Worm (Caenorhabditis elegans) whole organism, mixed stage, embryonic: ENCODE measurements around the gene nstp-4.

Experiments
- M03D4.4 ChIP-seq: sonication (generic microtip); optimal IDR thresholded peaks from 2 replicates; lab custom pipeline; 2017; ENCODE audit warnings: mild to moderate bottlenecking, missing genetic modification characterization, missing compliant biosample characterization
- bed-3 ChIP-seq: fragments of 200-800 bp; sonication (Bioruptor generic); optimal IDR thresholded peaks from 3 replicates; lab custom pipeline; 2018; ENCODE audit warnings: mild to moderate bottlenecking, missing genetic modification characterization, moderate library complexity, missing compliant biosample characterization
- ceh-39 ChIP-seq: fragments of 150-350 bp; optimal IDR thresholded peaks from 2 replicates; lab custom pipeline; 2014; ENCODE audit warnings: missing biosample characterization, missing genetic modification characterization
- ceh-43 ChIP-seq: fragments of 200-800 bp; sonication (Bioruptor generic); optimal IDR thresholded peaks from 2 replicates; lab custom pipeline; 2018; ENCODE audit warnings: mild to moderate bottlenecking, missing genetic modification characterization, moderate library complexity, missing compliant biosample characterization
- ces-1 ChIP-seq: fragments of 150-350 bp; optimal IDR thresholded peaks from 2 replicates; lab custom pipeline; 2014; ENCODE audit warnings: missing biosample characterization, missing genetic modification reagents, missing genetic modification characterization
- elt-1 ChIP-seq: sonication (generic microtip); optimal IDR thresholded peaks from 2 replicates; lab custom pipeline; 2017; ENCODE audit warnings: missing genetic modification characterization, mild to moderate bottlenecking, missing compliant biosample characterization, antibody characterized with exemption, moderate library complexity, borderline replicate concordance; ENCODE audit not compliant: insufficient read depth
- flh-1 ChIP-seq: fragments of 200-800 bp; sonication (Bioruptor generic); optimal IDR thresholded peaks from 2 replicates; lab custom pipeline; 2018; ENCODE audit warnings: mild to moderate bottlenecking, missing genetic modification characterization, moderate library complexity, missing compliant biosample characterization
- ham-2 ChIP-seq: fragments of 200-800 bp; sonication (Bioruptor generic); optimal IDR thresholded peaks from 2 replicates; lab custom pipeline; 2018; ENCODE audit warnings: mild to moderate bottlenecking, missing genetic modification characterization, missing compliant biosample characterization
- lin-13 ChIP-seq: fragments of 150-350 bp; optimal IDR thresholded peaks from 2 replicates; lab custom pipeline; 2014; ENCODE audit warnings: missing biosample characterization, missing genetic modification characterization
- lin-32 ChIP-seq: fragments of 200-800 bp; sonication (Bioruptor generic); optimal IDR thresholded peaks from 2 replicates; lab custom pipeline; 2018; ENCODE audit warnings: mild to moderate bottlenecking, missing genetic modification characterization, missing compliant biosample characterization
- mab-5 ChIP-seq: fragments of 150-350 bp; optimal IDR thresholded peaks from 2 replicates; lab custom pipeline; 2014; ENCODE audit warnings: missing biosample characterization, missing genetic modification characterization
- mep-1 ChIP-seq: fragments of 150-350 bp; optimal IDR thresholded peaks from 2 replicates; lab custom pipeline; 2017; ENCODE audit warnings: missing biosample characterization, missing genetic modification reagents, missing genetic modification characterization, inconsistent platforms
- mls-2 ChIP-seq: sonication (generic microtip); optimal IDR thresholded peaks from 2 replicates; lab custom pipeline; 2016; ENCODE audit warnings: mild to moderate bottlenecking, missing genetic modification characterization, moderate library complexity, missing compliant biosample characterization
- nhr-12 ChIP-seq: fragments of 150-350 bp; optimal IDR thresholded peaks from 2 replicates; lab custom pipeline; 2014; ENCODE audit warnings: missing biosample characterization, missing genetic modification characterization
- nhr-2 ChIP-seq: fragments of 150-350 bp; optimal IDR thresholded peaks from 2 replicates; lab custom pipeline; 2014; ENCODE audit warnings: missing biosample characterization, missing genetic modification characterization
- nhr-237 ChIP-seq: fragments of 150-350 bp; optimal IDR thresholded peaks from 2 replicates; lab custom pipeline; 2014; ENCODE audit warnings: missing biosample characterization, missing genetic modification characterization
- nhr-76 ChIP-seq: sonication (generic microtip); optimal IDR thresholded peaks from 2 replicates; lab custom pipeline; 2017; ENCODE audit warnings: missing biosample characterization, missing genetic modification characterization
- pha-4 ChIP-seq: fragments of 150-350 bp; optimal IDR thresholded peaks from 2 replicates; lab custom pipeline; 2018; ENCODE audit warnings: missing biosample characterization, missing genetic modification reagents, missing genetic modification characterization
- sem-2 ChIP-seq: fragments of 200-800 bp; sonication (Bioruptor generic); optimal IDR thresholded peaks from 2 replicates; lab custom pipeline; 2018; ENCODE audit warnings: mild to moderate bottlenecking, missing genetic modification characterization, missing compliant biosample characterization
- snpc-4 ChIP-seq: fragments of 150-350 bp; optimal IDR thresholded peaks from 2 replicates; lab custom pipeline; 2014; ENCODE audit warnings: missing biosample characterization, missing genetic modification characterization
- sptf-1 ChIP-seq: sonication (generic microtip); optimal IDR thresholded peaks from 2 replicates; lab custom pipeline; 2017; ENCODE audit warnings: mild to moderate bottlenecking, missing genetic modification characterization, moderate library complexity, missing compliant biosample characterization
- tbx-8 ChIP-seq: fragments of 200-800 bp; sonication (Bioruptor generic); optimal IDR thresholded peaks from 2 replicates; lab custom pipeline; 2018; ENCODE audit warnings: mild to moderate bottlenecking, missing genetic modification characterization, moderate library complexity, missing compliant biosample characterization
- unc-120 ChIP-seq: sonication (generic microtip); optimal IDR thresholded peaks from 2 replicates; lab custom pipeline; 2017; ENCODE audit warnings: missing genetic modification characterization, missing compliant biosample characterization; ENCODE audit not compliant: poor library complexity, severe bottlenecking
- unc-39 ChIP-seq: fragments of 150-350 bp; optimal IDR thresholded peaks from 2 replicates; lab custom pipeline; 2014; ENCODE audit warnings: missing biosample characterization, missing genetic modification characterization
- unc-62 ChIP-seq: fragments of 150-350 bp; optimal IDR thresholded peaks from 2 replicates; lab custom pipeline; 2014; ENCODE audit warnings: missing biosample characterization, missing genetic modification reagents, missing genetic modification characterization
- ztf-11 ChIP-seq: fragments of 150-350 bp; optimal IDR thresholded peaks from 2 replicates; lab custom pipeline; 2014; ENCODE audit warnings: missing biosample characterization, missing genetic modification characterization

The nstp-4 gene

DNA sequence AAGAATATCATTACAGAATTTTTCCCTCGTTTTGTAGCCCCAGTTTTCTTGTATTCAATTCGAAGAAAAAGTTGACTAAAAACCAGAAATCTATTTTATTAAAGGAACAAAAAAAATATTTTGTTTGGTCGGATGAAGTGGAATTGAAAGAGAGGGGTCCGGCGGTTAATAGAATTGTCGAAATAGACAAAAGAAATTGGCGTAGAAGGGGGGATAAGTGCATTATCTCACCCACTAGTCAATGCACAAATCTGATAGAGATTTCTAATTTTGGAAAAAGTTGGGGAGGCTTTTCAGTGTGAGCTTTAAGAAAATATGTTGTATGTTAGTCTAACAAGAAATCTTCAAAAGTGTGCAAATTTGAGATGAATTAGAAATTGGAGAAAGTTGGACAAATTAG is 34.1 kb upstream of the nstp-4 start:
- no peak for TF ChIP-seq unc-39 (tag; lab: Kevin White, UChicago)
- peak; percentile 97 for TF ChIP-seq ces-1 (GFP tag; lab: Kevin White, UChicago)

DNA sequence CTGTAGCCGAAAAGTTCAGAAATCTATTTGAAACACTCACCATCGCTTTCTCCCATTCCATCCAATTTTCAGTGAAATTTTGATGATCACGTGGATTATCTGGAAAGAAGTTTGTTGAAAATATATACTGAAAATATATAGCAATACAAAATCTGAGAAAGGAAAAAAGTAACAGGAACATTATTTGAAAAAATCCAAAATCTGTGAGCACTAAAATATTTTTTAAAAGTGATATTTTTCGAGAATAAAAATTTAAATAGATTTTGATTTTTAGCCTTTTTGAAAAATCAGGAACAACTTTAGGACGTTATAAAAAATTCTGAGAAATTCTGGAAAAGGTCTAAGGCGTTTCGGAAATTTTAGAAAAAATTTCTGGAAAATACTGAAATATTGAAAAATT is 31.7 kb upstream of the nstp-4 start, which contains the start of gene dmsr-4:
dmsr-4 (minus strand) TSS at position 101 of the 400 bp plus-strand sequence.
- TF ChIP-seq mls-2 (no peak), ceh-43 (GFP tag; lab: Kevin White, UChicago) (no peak), unc-39 (tag; lab: Kevin White, UChicago) (no peak), ham-2 (GFP tag; lab: Kevin White, UChicago) (no peak), pha-4 (tag; lab: Kevin White, UChicago) (no peak), sem-2 (no peak), flh-1 (no peak), M03D4.4 (no peak), nhr-76 (tag; lab: Kevin White, UChicago) (no peak), ztf-11 (no peak), lin-13 (no peak), nhr-2 (tag; lab: Kevin White, UChicago) (no peak), nhr-12 (tag; lab: Kevin White, UChicago) (no peak), unc-62 (no peak), tbx-8 (no peak), mep-1 (no peak)

DNA sequence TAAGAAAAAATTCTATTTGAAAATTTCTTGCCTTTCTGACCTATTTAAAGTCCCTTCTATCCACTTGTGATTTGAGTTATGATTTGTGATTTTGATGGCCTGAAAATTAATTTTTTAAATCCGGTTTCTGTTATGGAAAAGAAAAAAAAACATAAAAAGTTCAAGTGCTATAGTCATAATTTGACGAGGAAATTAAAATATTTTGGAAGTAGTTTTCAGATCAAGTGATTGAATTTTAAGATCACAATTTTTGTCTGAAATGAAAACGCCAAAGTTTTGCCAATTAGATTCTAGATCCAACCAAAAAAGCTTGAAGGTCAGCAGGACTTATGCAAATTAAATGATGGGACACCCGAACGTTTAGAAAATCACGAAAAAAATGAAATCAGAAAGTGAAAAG is 21.2 kb upstream of the nstp-4 start, which contains the start of gene ptr-3:
ptr-3 (minus strand) TSS at position 101 of the 400 bp plus-strand sequence.
- TF ChIP-seq sptf-1 (tag; lab: Kevin White, UChicago) = no peak
- TF ChIP-seq ceh-43 (GFP tag; lab: Kevin White, UChicago) = no peak

DNA sequence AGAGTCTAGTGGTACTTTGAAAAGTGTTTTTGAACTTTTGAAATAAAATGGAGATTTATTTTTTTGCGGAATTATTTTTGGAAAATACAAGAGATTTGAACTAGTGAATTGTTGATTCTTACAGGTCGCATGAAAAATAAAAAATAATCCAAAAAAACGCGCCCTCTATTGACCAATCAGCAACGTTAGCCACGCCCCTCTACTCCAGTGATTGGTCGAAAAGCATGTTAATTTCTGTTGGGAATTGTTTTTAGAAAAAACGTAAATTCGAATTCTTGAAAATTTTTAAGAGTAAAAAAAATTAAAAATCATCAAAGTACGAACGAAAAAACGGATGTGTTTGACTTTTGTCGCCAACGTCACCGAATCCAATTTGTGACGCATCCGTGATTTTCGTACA is 18.2 kb upstream of the nstp-4 start:
- TF ChIP-seq ham-2 (GFP tag; lab: Kevin White, UChicago) (no peak), nhr-12 (tag; lab: Kevin White, UChicago) (no peak)

DNA sequence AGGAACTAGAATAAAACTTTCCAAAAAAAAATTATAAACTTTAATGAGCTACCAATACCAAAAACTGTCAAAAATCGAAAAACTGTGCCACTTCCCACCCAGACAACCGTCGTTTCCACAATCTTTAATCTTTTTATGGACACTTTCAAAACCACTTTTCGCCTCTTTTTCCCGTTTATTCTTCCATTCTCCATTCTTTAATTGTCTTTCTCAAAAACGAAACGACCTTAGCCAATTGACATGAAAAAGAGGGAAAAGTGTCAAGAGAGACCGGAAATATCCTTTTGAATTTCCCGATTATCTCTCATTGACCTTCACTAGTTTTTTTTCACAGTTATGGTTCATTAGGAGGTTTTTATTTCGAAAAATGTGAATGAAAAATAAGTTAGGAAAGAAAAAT is 17.1 kb upstream of the nstp-4 start:
- no peak for TF ChIP-seq nhr-237 (tag; lab: Kevin White, UChicago)
- no peak for TF ChIP-seq bed-3 (GFP tag; lab: Kevin White, UChicago)
- no peak for TF ChIP-seq nhr-76 (tag; lab: Kevin White, UChicago)
- no peak for TF ChIP-seq snpc-4 (tag; lab: Kevin White, UChicago)
- no peak for TF ChIP-seq mep-1
- no peak for TF ChIP-seq unc-62
- no peak for TF ChIP-seq sptf-1 (tag; lab: Kevin White, UChicago)
- no peak for TF ChIP-seq ceh-39 (tag; lab: Kevin White, UChicago)
- no peak for TF ChIP-seq unc-120
- TF ChIP-seq, all 35 proteins: peak for 0

DNA sequence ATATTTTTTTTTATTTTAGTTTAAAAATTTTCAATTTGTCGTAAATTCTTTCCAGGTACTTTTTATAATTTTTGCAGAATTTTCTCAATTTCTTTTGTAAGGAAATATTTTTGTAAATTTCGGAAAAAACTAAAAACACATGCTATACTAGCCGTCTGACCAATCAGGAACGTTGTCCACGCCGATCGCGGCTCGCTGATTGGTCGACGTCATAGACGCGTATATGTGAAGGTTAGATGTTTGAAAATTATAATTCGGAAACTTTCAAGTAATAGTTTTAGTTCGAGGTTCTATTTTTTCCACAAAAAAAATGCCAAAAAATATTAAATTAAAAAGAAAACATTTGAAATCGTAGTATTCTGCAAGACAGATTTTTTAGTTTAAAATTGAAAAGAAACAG is 16.4 kb upstream of the nstp-4 start:
- TF ChIP-seq nhr-237 (tag; lab: Kevin White, UChicago) (no peak), nhr-12 (tag; lab: Kevin White, UChicago) (no peak)

DNA sequence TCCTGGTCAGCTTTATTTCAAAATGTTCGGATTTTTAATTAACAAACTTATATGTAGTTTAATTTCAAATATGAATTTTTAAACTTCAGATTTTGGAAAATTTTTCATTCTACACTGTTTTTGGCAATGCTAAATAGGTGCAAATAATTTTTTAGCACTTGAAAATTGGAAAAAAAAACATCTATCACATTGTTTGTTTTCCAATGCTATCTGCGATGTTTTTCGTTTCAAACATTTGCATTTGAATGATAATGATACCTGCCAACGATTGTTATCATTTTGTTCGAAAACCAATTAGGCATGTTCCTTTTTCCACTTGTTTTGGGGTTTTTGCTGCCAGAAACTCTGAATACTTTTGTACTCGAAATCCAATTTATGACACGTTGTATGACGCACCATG is 13.7 kb upstream of the nstp-4 start, which contains the start of gene C03H5.4:
C03H5.4 (plus strand) TSS at position 301 of the 400 bp plus-strand sequence.
- TF ChIP-seq sptf-1 (tag; lab: Kevin White, UChicago) (no peak), unc-39 (tag; lab: Kevin White, UChicago) (no peak), pha-4 (tag; lab: Kevin White, UChicago) (no peak), unc-62 (no peak), flh-1 (no peak), mab-5 (no peak), lin-32 (GFP tag; lab: Kevin White, UChicago) (no peak), ham-2 (GFP tag; lab: Kevin White, UChicago) (no peak), ceh-39 (tag; lab: Kevin White, UChicago) (no peak), elt-1 (tag; lab: Kevin White, UChicago) (no peak), nhr-2 (tag; lab: Kevin White, UChicago) (no peak)
- TF ChIP-seq, all 35 proteins: peak for 0
